Fruit fly (Drosophila melanogaster) whole organism, embryonic: ENCODE results near the gene plx.

Experiments
- CG11504 ChIP-seq: fragments of 200-800 bp; sonication (Bioruptor generic); optimal IDR thresholded peaks from 3 replicates; lab custom pipeline; 2019; ENCODE audit warnings: missing biosample characterization, mild to moderate bottlenecking, missing genetic modification characterization, moderate library complexity
- CG12942 ChIP-seq: fragments of 200-800 bp; sonication (Bioruptor generic); optimal IDR thresholded peaks from 3 replicates; lab custom pipeline; 2016; ENCODE audit warnings: missing biosample characterization, missing genetic modification characterization
- CG13287 ChIP-seq: fragments of 200-800 bp; sonication (Bioruptor generic); IDR thresholded peaks from 2 replicates; pipeline ENCODE4 v1.3.6; 2022; ENCODE audit warnings: missing biosample characterization, missing genetic modification characterization; ENCODE audit not compliant: partially characterized antibody
- CG14050 ChIP-seq: fragments of 200-800 bp; sonication (Bioruptor generic); IDR thresholded peaks from 3 replicates; pipeline ENCODE4 v1.3.6; 2022; ENCODE audit warnings: missing biosample characterization, missing genetic modification characterization
- CG17186 ChIP-seq: fragments of 200-800 bp; sonication (Bioruptor generic); optimal IDR thresholded peaks from 3 replicates; lab custom pipeline; 2017; ENCODE audit warnings: missing biosample characterization, missing genetic modification reagents, missing genetic modification characterization
- CG17568 ChIP-seq: fragments of 200-800 bp; sonication (Bioruptor generic); optimal IDR thresholded peaks from 2 replicates; lab custom pipeline; 2018; ENCODE audit warnings: missing biosample characterization, mild to moderate bottlenecking, missing genetic modification characterization, moderate library complexity
- CG30403 ChIP-seq: fragments of 200-800 bp; sonication (Bioruptor generic); optimal IDR thresholded peaks from 3 replicates; lab custom pipeline; 2016; ENCODE audit warnings: missing biosample characterization, missing genetic modification characterization
- CG30431 ChIP-seq: fragments of 200-800 bp; sonication (Bioruptor generic); optimal IDR thresholded peaks from 2 replicates; lab custom pipeline; 2017; ENCODE audit warnings: missing biosample characterization, missing genetic modification characterization
- CG3281 ChIP-seq: fragments of 200-800 bp; sonication (Bioruptor generic); optimal IDR thresholded peaks from 3 replicates; lab custom pipeline; 2017; ENCODE audit warnings: missing biosample characterization, mild to moderate bottlenecking, missing genetic modification characterization
- CG3726 ChIP-seq: fragments of 200-800 bp; sonication (Bioruptor generic); IDR thresholded peaks from 3 replicates; pipeline ENCODE4, ENCODE4 v1.3.6; 2022; ENCODE audit warnings: missing biosample characterization, missing genetic modification characterization
- CG4282 ChIP-seq: fragments of 200-800 bp; sonication (Bioruptor generic); optimal IDR thresholded peaks from 2 replicates; lab custom pipeline; 2016; ENCODE audit warnings: missing biosample characterization, missing genetic modification characterization
- CG4328 ChIP-seq: fragments of 200-800 bp; sonication (Bioruptor generic); optimal IDR thresholded peaks from 3 replicates; lab custom pipeline; 2017; ENCODE audit warnings: missing biosample characterization, missing genetic modification reagents, missing genetic modification characterization
- CG6765 ChIP-seq: fragments of 200-800 bp; sonication (Bioruptor generic); optimal IDR thresholded peaks from 3 replicates; lab custom pipeline; 2017; ENCODE audit warnings: missing biosample characterization, mild to moderate bottlenecking, missing genetic modification characterization
- CG9876 ChIP-seq: fragments of 200-800 bp; sonication (Bioruptor generic); optimal IDR thresholded peaks from 2 replicates; lab custom pipeline; 2016; ENCODE audit warnings: missing biosample characterization, missing genetic modification characterization
- CG9932 ChIP-seq: fragments of 200-800 bp; sonication (Bioruptor generic); IDR thresholded peaks from 2 replicates; pipeline ENCODE4 v1.3.6; 2022; ENCODE audit warnings: missing biosample characterization, missing genetic modification characterization
- D19A ChIP-seq: fragments of 200-800 bp; optimal IDR thresholded peaks from 3 replicates; lab custom pipeline; 2019; ENCODE audit warnings: missing biosample characterization, mild to moderate bottlenecking, missing genetic modification characterization, moderate library complexity
- Gsc ChIP-seq: fragments of 200-800 bp; sonication (Bioruptor generic); IDR thresholded peaks from 2 replicates; pipeline ENCODE4 v1.3.6; 2022; ENCODE audit warnings: missing biosample characterization, missing genetic modification characterization
- Hr3 ChIP-seq: fragments of 200-800 bp; sonication (Bioruptor generic); optimal IDR thresholded peaks from 3 replicates; lab custom pipeline; 2016; ENCODE audit warnings: missing biosample characterization, missing genetic modification characterization
- Hr51 ChIP-seq, 2 experiments: fragments of 200-800 bp; sonication (Bioruptor generic); optimal IDR thresholded peaks; 2 replicates in 1 of 2; 3 replicates in 1 of 2; lab custom pipeline; 2016 to 2018; ENCODE audit warnings: missing biosample characterization in 2 of 2, missing genetic modification characterization in 2 of 2, mild to moderate bottlenecking in 1 of 2, moderate library complexity in 1 of 2
- MBD-R2 ChIP-seq: fragments of 200-800 bp; sonication (Bioruptor generic); IDR thresholded peaks from 2 replicates; pipeline ENCODE4 v1.3.6; 2022; ENCODE audit warnings: missing biosample characterization, missing genetic modification characterization
- Mes4 ChIP-seq: fragments of 200-800 bp; sonication (Bioruptor generic); optimal IDR thresholded peaks from 2 replicates; lab custom pipeline; 2016; ENCODE audit warnings: missing biosample characterization, missing genetic modification characterization
- Mrtf ChIP-seq: fragments of 200-800 bp; sonication (Bioruptor generic); IDR thresholded peaks from 3 replicates; pipeline ENCODE4 v1.3.6; 2022; ENCODE audit warnings: missing biosample characterization, missing genetic modification characterization
- Nf-YB ChIP-seq: fragments of 200-800 bp; sonication (Bioruptor generic); optimal IDR thresholded peaks from 3 replicates; lab custom pipeline; 2019; ENCODE audit warnings: missing biosample characterization, mild to moderate bottlenecking, missing genetic modification characterization, moderate library complexity
- Sry-δ ChIP-seq: fragments of 200-800 bp; sonication (Bioruptor generic); optimal IDR thresholded peaks from 2 replicates; lab custom pipeline; 2016; ENCODE audit warnings: missing biosample characterization, missing genetic modification characterization
- YL-1 ChIP-seq: fragments of 200-800 bp; sonication (Bioruptor generic); optimal IDR thresholded peaks from 3 replicates; lab custom pipeline; 2017; ENCODE audit warnings: missing biosample characterization, mild to moderate bottlenecking, missing genetic modification characterization
- abd-A ChIP-seq: fragments of 200-800 bp; sonication (Bioruptor generic); optimal IDR thresholded peaks from 3 replicates; lab custom pipeline; 2019; ENCODE audit warnings: missing biosample characterization, mild to moderate bottlenecking, missing genetic modification characterization, moderate library complexity
- aop ChIP-seq: fragments of 200-800 bp; sonication (Bioruptor generic); IDR thresholded peaks from 2 replicates; pipeline ENCODE4 v1.3.6; 2022; ENCODE audit warnings: missing biosample characterization, missing genetic modification characterization
- chinmo ChIP-seq: fragments of 200-800 bp; sonication (Bioruptor generic); IDR thresholded peaks from 4 replicates; pipeline ENCODE4 v1.3.6; 2022; ENCODE audit warnings: missing biosample characterization, missing genetic modification characterization; ENCODE audit not compliant: partially characterized antibody
- ci ChIP-seq: fragments of 200-800 bp; sonication (Bioruptor generic); IDR thresholded peaks from 3 replicates; pipeline ENCODE4 v1.3.6; 2022; ENCODE audit warnings: missing biosample characterization, missing genetic modification characterization
- dm ChIP-seq: fragments of 200-800 bp; sonication (Bioruptor generic); optimal IDR thresholded peaks from 3 replicates; lab custom pipeline; 2016; ENCODE audit warnings: missing biosample characterization, missing genetic modification characterization
- exex ChIP-seq: fragments of 200-800 bp; sonication (Bioruptor generic); optimal IDR thresholded peaks from 4 replicates; lab custom pipeline; 2018; ENCODE audit warnings: missing biosample characterization, mild to moderate bottlenecking, missing genetic modification characterization, moderate library complexity
- fu2 ChIP-seq: fragments of 200-800 bp; sonication (Bioruptor generic); optimal IDR thresholded peaks from 2 replicates; lab custom pipeline; 2016; ENCODE audit warnings: missing biosample characterization, missing genetic modification characterization
- gce ChIP-seq: fragments of 200-800 bp; sonication (Bioruptor generic); IDR thresholded peaks from 3 replicates; pipeline ENCODE4 v1.3.6; 2022; ENCODE audit warnings: missing biosample characterization, missing genetic modification characterization
- gcm2 ChIP-seq: fragments of 200-800 bp; sonication (Bioruptor generic); optimal IDR thresholded peaks from 2 replicates; lab custom pipeline; 2016; ENCODE audit warnings: missing biosample characterization, missing genetic modification characterization
- gt ChIP-seq: fragments of 200-800 bp; sonication (Bioruptor generic); IDR thresholded peaks from 2 replicates; pipeline ENCODE4 v1.3.6; 2022; ENCODE audit warnings: missing biosample characterization, missing genetic modification characterization
- hbn ChIP-seq: fragments of 200-800 bp; sonication (Bioruptor generic); IDR thresholded peaks from 2 replicates; pipeline ENCODE4 v1.3.6; 2022; ENCODE audit warnings: missing biosample characterization, missing genetic modification characterization; ENCODE audit not compliant: partially characterized antibody
- ind ChIP-seq: fragments of 200-800 bp; sonication (Bioruptor generic); optimal IDR thresholded peaks from 3 replicates; lab custom pipeline; 2016; ENCODE audit warnings: missing biosample characterization, missing genetic modification characterization
- kay ChIP-seq: fragments of 200-800 bp; sonication (Bioruptor generic); optimal IDR thresholded peaks from 2 replicates; lab custom pipeline; 2016; ENCODE audit warnings: missing biosample characterization, missing genetic modification characterization
- lab ChIP-seq: fragments of 200-800 bp; sonication (Bioruptor generic); optimal IDR thresholded peaks from 3 replicates; lab custom pipeline; 2017; ENCODE audit warnings: missing biosample characterization, missing genetic modification characterization, mild to moderate bottlenecking, moderate library complexity, missing genetic modification reagents
- mirr ChIP-seq: fragments of 200-800 bp; sonication (Bioruptor generic); optimal IDR thresholded peaks from 3 replicates; lab custom pipeline; 2018; ENCODE audit warnings: missing biosample characterization, mild to moderate bottlenecking, missing genetic modification characterization
- pfk ChIP-seq: fragments of 200-800 bp; sonication (Bioruptor generic); optimal IDR thresholded peaks from 2 replicates; lab custom pipeline; 2018; ENCODE audit warnings: missing biosample characterization, mild to moderate bottlenecking, missing genetic modification characterization, moderate library complexity
- shn ChIP-seq: fragments of 200-800 bp; sonication (Bioruptor generic); optimal IDR thresholded peaks from 3 replicates; lab custom pipeline; 2016; ENCODE audit warnings: missing biosample characterization, missing genetic modification characterization
- sima ChIP-seq: fragments of 200-800 bp; sonication (Bioruptor generic); optimal IDR thresholded peaks from 2 replicates; lab custom pipeline; 2016; ENCODE audit warnings: missing biosample characterization, missing genetic modification characterization
- tap ChIP-seq: fragments of 200-800 bp; optimal IDR thresholded peaks from 3 replicates; lab custom pipeline; 2019; ENCODE audit warnings: missing biosample characterization, mild to moderate bottlenecking, missing genetic modification characterization, moderate library complexity
- tup ChIP-seq: fragments of 200-800 bp; sonication (Bioruptor generic); optimal IDR thresholded peaks from 2 replicates; lab custom pipeline; 2016; ENCODE audit warnings: missing biosample characterization, mild to moderate bottlenecking, missing genetic modification characterization, moderate library complexity
- tx ChIP-seq: fragments of 200-800 bp; sonication (Bioruptor generic); optimal IDR thresholded peaks from 2 replicates; lab custom pipeline; 2016; ENCODE audit warnings: missing biosample characterization, missing genetic modification characterization
- unc-4 ChIP-seq: fragments of 200-800 bp; sonication (Bioruptor generic); IDR thresholded peaks from 2 replicates; pipeline ENCODE4 v1.3.6; 2022; ENCODE audit warnings: missing biosample characterization, missing genetic modification characterization; ENCODE audit not compliant: partially characterized antibody
- unpg ChIP-seq: fragments of 200-800 bp; sonication (Bioruptor generic); optimal IDR thresholded peaks from 3 replicates; lab custom pipeline; 2018; ENCODE audit warnings: missing biosample characterization, mild to moderate bottlenecking, missing genetic modification characterization, moderate library complexity
- wor ChIP-seq: fragments of 200-800 bp; sonication (Bioruptor generic); IDR thresholded peaks from 2 replicates; pipeline ENCODE4 v1.3.6; 2022; ENCODE audit warnings: missing biosample characterization, missing genetic modification characterization

The plx gene

DNA sequence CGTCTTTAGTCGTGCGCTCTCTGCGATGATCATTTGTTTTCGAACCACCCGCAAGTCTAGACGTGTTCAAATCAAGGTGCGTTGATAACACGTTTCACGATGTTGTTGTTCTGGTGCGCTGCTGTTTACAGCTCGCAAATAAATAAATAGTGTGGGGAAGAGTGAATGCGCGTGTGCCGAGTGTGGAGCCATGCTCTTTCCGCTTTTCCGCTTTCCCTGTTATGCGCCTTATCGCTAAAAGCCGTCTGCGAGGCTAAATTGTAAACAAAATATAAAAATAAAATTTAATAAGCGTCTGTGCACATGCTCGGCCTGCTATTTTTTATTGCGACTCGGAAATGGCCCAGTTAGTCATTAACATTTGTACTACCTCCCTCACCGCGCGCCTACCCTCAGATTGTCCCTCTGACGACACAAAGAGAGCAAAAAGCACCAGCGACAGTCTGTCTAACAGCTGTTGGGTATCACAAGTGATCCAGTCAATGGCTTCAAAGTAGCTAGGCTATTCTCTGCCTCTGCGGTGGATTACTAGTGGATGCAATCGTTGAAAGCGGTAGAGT is 12.9 kb upstream of the plx start (continued):
- TF ChIP-seq CG4328 (GFP tag; lab: Kevin White, UChicago) (peak; percentile 90), CG30431 (GFP tag; lab: Kevin White, UChicago) (peak; percentile 8), fu2 (peak; percentile 38), tap (tag; lab: Kevin White, UChicago) (peak; percentile 64), CG3726 (GFP tag; lab: Robert Waterston, UW) (no peak), CG9876 (GFP tag; lab: Kevin White, UChicago) (peak; percentile 45), Gsc (GFP tag; lab: Robert Waterston, UW) (no peak), chinmo (GFP tag; lab: Robert Waterston, UW) (peak; percentile 96), sima (GFP tag; lab: Kevin White, UChicago) (peak; percentile 32), mirr (GFP tag; lab: Kevin White, UChicago) (peak; percentile 97), CG3281 (peak; percentile 86), Hr51 (GFP tag; optimal IDR thresholded peaks at IDR 0.05; lab: Kevin White, UChicago) (peak in 1 of 2 experiments; percentile 56), Hr3 (peak; percentile 11), CG6765 (GFP tag; lab: Kevin White, UChicago) (peak; percentile 54), aop (GFP tag; lab: Robert Waterston, UW) (no peak), CG30403 (no peak), Nf-YB (peak; percentile 73), pfk (peak; percentile 79), YL-1 (GFP tag; lab: Kevin White, UChicago) (peak; percentile 95), Mes4 (GFP tag; lab: Kevin White, UChicago) (peak; percentile 64), CG14050 (GFP tag; lab: Robert Waterston, UW) (0 out of 3 replicates have a peak, but pooled peaks have one; percentile 12), Sry-δ (peak; percentile 7), hbn (GFP tag; lab: Robert Waterston, UW) (no peak), kay (GFP tag; lab: Kevin White, UChicago) (peak; percentile 52), lab (GFP tag; lab: Kevin White, UChicago) (peak; percentile 94), gce (GFP tag; lab: Robert Waterston, UW) (peak; percentile 74; the same call in 2 of the 3 replicates), gcm2 (GFP tag; lab: Kevin White, UChicago) (no peak), CG13287 (GFP tag; lab: Robert Waterston, UW) (peak; percentile 26; the same call in 1 of the 2 replicates), ind (peak; percentile 20), ci (GFP tag; lab: Robert Waterston, UW) (peak; percentile 90), CG4282 (GFP tag; lab: Kevin White, UChicago) (no peak), CG17568 (GFP tag; lab: Kevin White, UChicago) (peak; percentile 93), shn (GFP tag; lab: Kevin White, UChicago) (peak; percentile 6), CG12942 (peak; percentile 58), tup (GFP tag; lab: Kevin White, UChicago) (peak; percentile 48), wor (GFP tag; lab: Robert Waterston, UW) (no peak), abd-A (tag; lab: Kevin White, UChicago) (no peak), tx (GFP tag; lab: Kevin White, UChicago) (no peak), Mrtf (GFP tag; lab: Robert Waterston, UW) (no peak), exex (tag; lab: Kevin White, UChicago) (peak; percentile 78), unc-4 (0 out of 2 replicates have a peak, but pooled peaks have one; percentile 18), CG11504 (tag; lab: Kevin White, UChicago) (no peak), CG9932 (GFP tag; lab: Robert Waterston, UW) (0 out of 2 replicates have a peak, but pooled peaks have one; percentile 12), MBD-R2 (GFP tag; lab: Robert Waterston, UW) (peak; percentile 22; the same call in 1 of the 2 replicates), gt (GFP tag; lab: Robert Waterston, UW) (no peak), D19A (tag; lab: Kevin White, UChicago) (peak; percentile 65), unpg (GFP tag; lab: Kevin White, UChicago) (peak; percentile 78), dm (GFP tag; lab: Kevin White, UChicago) (peak; percentile 81), CG17186 (GFP tag; lab: Kevin White, UChicago) (peak; percentile 56)
